Fruit fly (Drosophila melanogaster): ENCODE measurements around the gene ND-B14.5A.

The ND-B14.5A gene

dm6 chrX:2172420-2172827 lies at the start of gene ND-B14.5A (continued):
- TF ChIP-seq CG9609 (GFP tag; optimal IDR thresholded peaks at IDR 0.05) (no peak), prd (optimal IDR thresholded peaks at IDR 0.05) (no peak), prd (GFP tag; IDR thresholded peaks at IDR 0.05) (no peak), slp2 (GFP tag; optimal IDR thresholded peaks at IDR 0.05) (no peak), az2 (GFP tag; optimal IDR thresholded peaks at IDR 0.05) (no peak), jing (GFP tag; optimal IDR thresholded peaks at IDR 0.05) (no peak), bowl (GFP tag; IDR thresholded peaks at IDR 0.05) (no peak), cwo (GFP tag; optimal IDR thresholded peaks at IDR 0.05) (no peak), Eip74EF (GFP tag; optimal IDR thresholded peaks at IDR 0.05) (no peak), NfI (GFP tag; optimal IDR thresholded peaks at IDR 0.05) (no peak), hb (GFP tag; IDR thresholded peaks at IDR 0.05; ENCODE audit: partially characterized antibody) (peak; percentile 96), CG3995 (GFP tag; optimal IDR thresholded peaks at IDR 0.05) (no peak), Hey (tag; optimal IDR thresholded peaks at IDR 0.05) (no peak), ERR (GFP tag; optimal IDR thresholded peaks at IDR 0.05) (no peak), CG7372 (GFP tag; IDR thresholded peaks at IDR 0.05) (no peak), esg (GFP tag; conservative IDR thresholded peaks at IDR 0.05) (no peak), CTCF (GFP tag; optimal IDR thresholded peaks at IDR 0.05) (peak; percentile 5), run (tag; optimal IDR thresholded peaks at IDR 0.05) (no peak), E2f2 (GFP tag; IDR thresholded peaks at IDR 0.05) (peak; percentile 71), zf30C (GFP tag; optimal IDR thresholded peaks at IDR 0.05) (no peak), pan (optimal IDR thresholded peaks at IDR 0.05) (no peak), pan (GFP tag; optimal IDR thresholded peaks at IDR 0.05 in 1 of 2, IDR thresholded peaks at IDR 0.05 in 1 of 2) (no peak), sr (GFP tag; IDR thresholded peaks at IDR 0.05) (no peak), Rfx (GFP tag; IDR thresholded peaks at IDR 0.05) (peak; percentile 48; the same call in 1 of the 2 replicates), CG2875 (GFP tag; optimal IDR thresholded peaks at IDR 0.05) (no peak), chinmo (GFP tag; IDR thresholded peaks at IDR 0.05; ENCODE audit: partially characterized antibody) (peak; percentile 96), Sry-β (GFP tag; optimal IDR thresholded peaks at IDR 0.05) (no peak), jumu (GFP tag; optimal IDR thresholded peaks at IDR 0.05) (no peak), CG14710 (tag; optimal IDR thresholded peaks at IDR 0.05) (peak; percentile 43), Chrac-16 (GFP tag; optimal IDR thresholded peaks at IDR 0.05) (no peak), CG10979 (tag; optimal IDR thresholded peaks at IDR 0.05) (no peak), CG32532 (GFP tag; IDR thresholded peaks at IDR 0.05) (no peak), vvl (GFP tag; IDR thresholded peaks at IDR 0.05) (peak; percentile 22; the same call in 1 of the 2 replicates), CG32767 (GFP tag; IDR thresholded peaks at IDR 0.05) (no peak), H15 (GFP tag; IDR thresholded peaks at IDR 0.05) (no peak), HLH54F (GFP tag; optimal IDR thresholded peaks at IDR 0.05) (peak; percentile 2), btn (GFP tag; optimal IDR thresholded peaks at IDR 0.05) (no peak), CG17186 (GFP tag; optimal IDR thresholded peaks at IDR 0.05) (peak; percentile 9), CG17912 (GFP tag; optimal IDR thresholded peaks at IDR 0.05) (no peak), CG30020 (tag; optimal IDR thresholded peaks at IDR 0.05) (no peak), ab (GFP tag; optimal IDR thresholded peaks at IDR 0.05) (no peak), CG4854 (GFP tag; optimal IDR thresholded peaks at IDR 0.05) (no peak), Doc2 (GFP tag; IDR thresholded peaks at IDR 0.05) (no peak), CG14667 (GFP tag; IDR thresholded peaks at IDR 0.05) (no peak), Sox102F (GFP tag; optimal IDR thresholded peaks at IDR 0.05) (no peak), Max (GFP tag; optimal IDR thresholded peaks at IDR 0.05) (no peak), tna (GFP tag; IDR thresholded peaks at IDR 0.05; ENCODE audit: partially characterized antibody) (peak; percentile 98), Hsf (GFP tag; optimal IDR thresholded peaks at IDR 0.05) (no peak), Taf1 (GFP tag; IDR thresholded peaks at IDR 0.05) (no peak), maf-S (GFP tag; optimal IDR thresholded peaks at IDR 0.05) (no peak), B-H1 (GFP tag; IDR thresholded peaks at IDR 0.05) (no peak), CG3847 (GFP tag; IDR thresholded peaks at IDR 0.05) (no peak), CkIIα-i1 (GFP tag; IDR thresholded peaks at IDR 0.05) (no peak)
